Fruit fly (Drosophila melanogaster) whole organism, embryonic: ENCODE results near the gene CG33090.

Experiments
- CG10209 ChIP-seq: fragments of 200-800 bp; sonication (Bioruptor generic); optimal IDR thresholded peaks from 3 replicates; lab custom pipeline; 2017; ENCODE audit warnings: missing biosample characterization, mild to moderate bottlenecking, missing genetic modification characterization, missing genetic modification reagents
- CG17612 ChIP-seq: fragments of 200-800 bp; sonication (Bioruptor generic); IDR thresholded peaks from 2 replicates; pipeline ENCODE4 v1.3.6; 2022; ENCODE audit warnings: missing biosample characterization, missing genetic modification characterization
- CG31224 ChIP-seq: fragments of 200-800 bp; sonication (Bioruptor generic); IDR thresholded peaks from 2 replicates; pipeline ENCODE4 v1.3.6; 2022; ENCODE audit warnings: missing biosample characterization, missing genetic modification characterization
- CG6272 ChIP-seq: fragments of 200-800 bp; sonication (Bioruptor generic); IDR thresholded peaks from 2 replicates; pipeline ENCODE4 v1.3.6; 2022; ENCODE audit warnings: missing biosample characterization, missing genetic modification characterization
- Lhr ChIP-seq: fragments of 200-800 bp; sonication (Bioruptor generic); optimal IDR thresholded peaks from 3 replicates; lab custom pipeline; 2017; ENCODE audit warnings: mild to moderate bottlenecking, missing biosample characterization, missing genetic modification reagents, missing genetic modification characterization
- Usf ChIP-seq: fragments of 200-800 bp; sonication (Bioruptor generic); optimal IDR thresholded peaks from 2 replicates; lab custom pipeline; 2017; ENCODE audit warnings: missing genotype, missing biosample characterization, missing genetic modification characterization
- pfk ChIP-seq: fragments of 200-800 bp; sonication (Bioruptor generic); optimal IDR thresholded peaks from 2 replicates; lab custom pipeline; 2018; ENCODE audit warnings: missing biosample characterization, mild to moderate bottlenecking, missing genetic modification characterization, moderate library complexity
- tll ChIP-seq, 2 experiments: fragments of 200-800 bp in 1 of 2; fragments of >200 bp in 1 of 2; sonication (Bioruptor generic) in 1 of 2; optimal IDR thresholded peaks; 2 replicates each; lab custom pipeline; 2017 to 2019; ENCODE audit warnings: missing biosample characterization in 2 of 2, missing genetic modification characterization in 2 of 2, mild to moderate bottlenecking in 1 of 2, moderate library complexity in 1 of 2

- TF ChIP-seq pfk (GFP tag; lab: Kevin White, UChicago) (no peak), Usf (no peak), tll (GFP tag; optimal IDR thresholded peaks at IDR 0.05; lab: Kevin White, UChicago) (no peak), CG6272 (GFP tag; lab: Robert Waterston, UW) (no peak), CG17612 (GFP tag; lab: Robert Waterston, UW) (no peak), Lhr (GFP tag; lab: Kevin White, UChicago) (no peak), CG10209 (GFP tag; lab: Kevin White, UChicago) (no peak), CG31224 (no peak)
Measured at dm6 chr2L:14340964-14341363, 7.0 kb downstream of the CG33090 start.
